Worm (Caenorhabditis elegans) whole organism, mixed stage, embryonic: ENCODE results near the gene fkh-9.

Experiments
- lin-13 ChIP-seq: fragments of 150-350 bp; optimal IDR thresholded peaks from 2 replicates; lab custom pipeline; 2014; ENCODE audit warnings: missing biosample characterization, missing genetic modification characterization
- mep-1 ChIP-seq: fragments of 150-350 bp; optimal IDR thresholded peaks from 2 replicates; lab custom pipeline; 2017; ENCODE audit warnings: missing biosample characterization, missing genetic modification reagents, missing genetic modification characterization, inconsistent platforms
- nhr-12 ChIP-seq: fragments of 150-350 bp; optimal IDR thresholded peaks from 2 replicates; lab custom pipeline; 2014; ENCODE audit warnings: missing biosample characterization, missing genetic modification characterization
- nhr-237 ChIP-seq: fragments of 150-350 bp; optimal IDR thresholded peaks from 2 replicates; lab custom pipeline; 2014; ENCODE audit warnings: missing biosample characterization, missing genetic modification characterization
- unc-62 ChIP-seq: fragments of 150-350 bp; optimal IDR thresholded peaks from 2 replicates; lab custom pipeline; 2014; ENCODE audit warnings: missing biosample characterization, missing genetic modification reagents, missing genetic modification characterization
- ztf-11 ChIP-seq: fragments of 150-350 bp; optimal IDR thresholded peaks from 2 replicates; lab custom pipeline; 2014; ENCODE audit warnings: missing biosample characterization, missing genetic modification characterization

DNA sequence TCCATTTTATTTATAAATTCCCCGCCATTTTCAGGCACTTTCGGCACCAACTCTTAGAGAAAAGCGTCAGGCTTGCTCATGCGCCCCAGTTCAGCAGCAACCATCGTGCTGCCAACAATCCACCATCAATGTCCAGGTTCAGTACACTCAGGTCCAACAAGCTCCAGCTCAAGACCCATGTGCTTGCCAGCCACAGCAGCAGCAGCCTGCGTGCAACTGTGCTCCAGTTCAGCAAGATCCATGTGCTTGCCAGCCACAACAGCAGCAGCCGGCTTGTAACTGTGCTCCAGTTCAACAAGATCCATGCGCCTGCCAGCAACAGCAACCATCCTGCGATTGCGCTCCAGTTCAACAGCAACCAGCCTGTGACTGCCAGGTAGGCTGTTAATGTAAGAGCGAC lies 28.5 kb downstream of the fkh-9 start:
- no peak for TF ChIP-seq mep-1 (tag; lab: Kevin White, UChicago)
- no peak for TF ChIP-seq lin-13 (tag; lab: Kevin White, UChicago)
- no peak for TF ChIP-seq ztf-11 (tag; lab: Kevin White, UChicago)
- no peak for TF ChIP-seq nhr-12
- no peak for TF ChIP-seq unc-62
- TF ChIP-seq nhr-237 (tag; lab: Kevin White, UChicago), result no peak
